Fruit fly (Drosophila melanogaster) whole organism, embryonic: ENCODE measurements around the gene nonA.

ENCODE experiments used
- ATbp ChIP-seq: fragments of 200-800 bp; sonication (Bioruptor generic); optimal IDR thresholded peaks from 2 replicates; lab custom pipeline; 2017; ENCODE audit warnings: missing biosample characterization, mild to moderate bottlenecking, missing genetic modification characterization, missing genetic modification reagents
- Ada2b ChIP-seq: fragments of 200-800 bp; sonication (Bioruptor generic); IDR thresholded peaks from 2 replicates; pipeline ENCODE4 v1.3.6; 2022; ENCODE audit warnings: missing biosample characterization, missing genetic modification characterization
- B-H1 ChIP-seq: fragments of 200-800 bp; sonication (Bioruptor generic); IDR thresholded peaks from 3 replicates; pipeline ENCODE4 v1.3.6; 2022; ENCODE audit warnings: missing biosample characterization, missing genetic modification characterization
- Bteb2 ChIP-seq: fragments of 200-800 bp; sonication (Bioruptor generic); optimal IDR thresholded peaks from 2 replicates; lab custom pipeline; 2016; ENCODE audit warnings: missing biosample characterization, missing genetic modification characterization
- CG10274 ChIP-seq: fragments of 200-800 bp; sonication (Bioruptor generic); optimal IDR thresholded peaks from 3 replicates; lab custom pipeline; 2017; ENCODE audit warnings: missing biosample characterization, mild to moderate bottlenecking, missing genetic modification characterization
- CG10431 ChIP-seq: fragments of 200-800 bp; sonication (Bioruptor generic); optimal IDR thresholded peaks from 3 replicates; lab custom pipeline; 2018; ENCODE audit warnings: missing biosample characterization, mild to moderate bottlenecking, missing genetic modification characterization
- CG10959 ChIP-seq: fragments of 200-800 bp; sonication (Bioruptor generic); IDR thresholded peaks from 2 replicates; pipeline ENCODE4 v1.3.6; 2022; ENCODE audit warnings: missing biosample characterization, missing genetic modification characterization
- CG11695 ChIP-seq: fragments of 200-800 bp; sonication (Bioruptor generic); IDR thresholded peaks from 3 replicates; pipeline ENCODE4 v1.3.6; 2022; ENCODE audit warnings: missing biosample characterization, missing genetic modification characterization
- CG11723 ChIP-seq: fragments of 200-800 bp; sonication (Bioruptor generic); optimal IDR thresholded peaks from 2 replicates; lab custom pipeline; 2017; ENCODE audit warnings: missing biosample characterization, mild to moderate bottlenecking, missing genetic modification characterization
- CG12391 ChIP-seq: fragments of 200-800 bp; sonication (Bioruptor generic); optimal IDR thresholded peaks from 3 replicates; lab custom pipeline; 2018; ENCODE audit warnings: missing biosample characterization, mild to moderate bottlenecking, missing genetic modification characterization, moderate library complexity
- CG15269 ChIP-seq: fragments of 200-800 bp; sonication (Bioruptor generic); optimal IDR thresholded peaks from 2 replicates; lab custom pipeline; 2018; ENCODE audit warnings: missing biosample characterization, mild to moderate bottlenecking, missing genetic modification characterization, moderate library complexity
- CG17328 ChIP-seq: fragments of 200-800 bp; sonication (Bioruptor generic); IDR thresholded peaks from 2 replicates; pipeline ENCODE4 v1.3.6; 2022; ENCODE audit warnings: missing biosample characterization, missing genetic modification characterization
- CG17385 ChIP-seq: fragments of 200-800 bp; sonication (Bioruptor generic); optimal IDR thresholded peaks from 3 replicates; lab custom pipeline; 2018; ENCODE audit warnings: missing biosample characterization, mild to moderate bottlenecking, missing genetic modification characterization
- CG17612 ChIP-seq: fragments of 200-800 bp; sonication (Bioruptor generic); IDR thresholded peaks from 2 replicates; pipeline ENCODE4 v1.3.6; 2022; ENCODE audit warnings: missing biosample characterization, missing genetic modification characterization
- CG17802 ChIP-seq: fragments of 200-800 bp; sonication (Bioruptor generic); optimal IDR thresholded peaks from 2 replicates; lab custom pipeline; 2018; ENCODE audit warnings: missing biosample characterization, mild to moderate bottlenecking, missing genetic modification characterization, moderate library complexity
- CG2199 ChIP-seq: fragments of 200-800 bp; sonication (Bioruptor generic); IDR thresholded peaks from 3 replicates; pipeline ENCODE4 v1.3.6; 2022; ENCODE audit warnings: missing biosample characterization, missing genetic modification characterization
- CG32532 ChIP-seq: fragments of 200-800 bp; sonication (Bioruptor generic); IDR thresholded peaks from 2 replicates; pipeline ENCODE4 v1.3.6; 2022; ENCODE audit warnings: missing biosample characterization, missing genetic modification characterization
- CG33213 ChIP-seq: fragments of 200-800 bp; sonication (Bioruptor generic); optimal IDR thresholded peaks from 3 replicates; lab custom pipeline; 2016; ENCODE audit warnings: missing biosample characterization, missing genetic modification characterization
- CG34224 ChIP-seq: fragments of 200-800 bp; sonication (Bioruptor generic); IDR thresholded peaks from 3 replicates; pipeline ENCODE4 v1.3.6; 2022; ENCODE audit warnings: missing biosample characterization, missing genetic modification characterization; ENCODE audit not compliant: partially characterized antibody
- CG34422 ChIP-seq: fragments of 200-800 bp; sonication (Bioruptor generic); IDR thresholded peaks from 3 replicates; pipeline ENCODE4 v1.3.6; 2022; ENCODE audit warnings: missing biosample characterization, missing genetic modification characterization
- CG3847 ChIP-seq: fragments of 200-800 bp; sonication (Bioruptor generic); IDR thresholded peaks from 2 replicates; pipeline ENCODE4 v1.3.6; 2022; ENCODE audit warnings: missing biosample characterization, missing genetic modification characterization
- CG4360 ChIP-seq: fragments of 200-800 bp; sonication (Bioruptor generic); IDR thresholded peaks from 2 replicates; pipeline ENCODE4 v1.3.6; 2022; ENCODE audit warnings: missing biosample characterization, missing genetic modification characterization
- CG6765 ChIP-seq: fragments of 200-800 bp; sonication (Bioruptor generic); optimal IDR thresholded peaks from 3 replicates; lab custom pipeline; 2017; ENCODE audit warnings: missing biosample characterization, mild to moderate bottlenecking, missing genetic modification characterization
- CG8290 ChIP-seq, 3 experiments: fragments of 200-800 bp; sonication (Bioruptor generic); optimal IDR thresholded peaks; 2 replicates each; lab custom pipeline; 2016 to 2019; ENCODE audit warnings: missing biosample characterization in 3 of 3, missing genetic modification characterization in 3 of 3, mild to moderate bottlenecking in 2 of 3, moderate library complexity in 1 of 3
- Chrac-16 ChIP-seq: fragments of 200-800 bp; sonication (Bioruptor generic); optimal IDR thresholded peaks from 3 replicates; lab custom pipeline; 2016; ENCODE audit warnings: missing biosample characterization, missing genetic modification characterization
- CrebB ChIP-seq: fragments of 200-800 bp; sonication (Bioruptor generic); optimal IDR thresholded peaks from 3 replicates; lab custom pipeline; 2018; ENCODE audit warnings: missing biosample characterization, mild to moderate bottlenecking, missing genetic modification characterization
- Dfd ChIP-seq, 2 experiments: fragments of >200 bp; optimal IDR thresholded peaks; 2 replicates each; lab custom pipeline; 2017; ENCODE audit warnings: missing biosample characterization in 2 of 2, missing genetic modification characterization in 2 of 2
- Dip3 ChIP-seq: fragments of 200-800 bp; sonication (Bioruptor generic); optimal IDR thresholded peaks from 3 replicates; lab custom pipeline; 2016; ENCODE audit warnings: missing biosample characterization, missing genetic modification characterization
- Fer3 ChIP-seq: fragments of 200-800 bp; sonication (Bioruptor generic); optimal IDR thresholded peaks from 2 replicates; lab custom pipeline; 2018; ENCODE audit warnings: missing biosample characterization, mild to moderate bottlenecking, missing genetic modification characterization, moderate library complexity
- Gsc ChIP-seq: fragments of 200-800 bp; sonication (Bioruptor generic); IDR thresholded peaks from 2 replicates; pipeline ENCODE4 v1.3.6; 2022; ENCODE audit warnings: missing biosample characterization, missing genetic modification characterization
- HmgZ ChIP-seq: fragments of 200-800 bp; sonication (Bioruptor generic); optimal IDR thresholded peaks from 2 replicates; lab custom pipeline; 2018; ENCODE audit warnings: missing biosample characterization, mild to moderate bottlenecking, missing genetic modification characterization
- MBD-R2 ChIP-seq: fragments of 200-800 bp; sonication (Bioruptor generic); IDR thresholded peaks from 2 replicates; pipeline ENCODE4 v1.3.6; 2022; ENCODE audit warnings: missing biosample characterization, missing genetic modification characterization
- Neu2 ChIP-seq: fragments of 200-800 bp; sonication (Bioruptor generic); optimal IDR thresholded peaks from 3 replicates; lab custom pipeline; 2016; ENCODE audit warnings: missing biosample characterization, missing genetic modification characterization, borderline replicate concordance
- Oaz ChIP-seq: fragments of 200-800 bp; sonication (Bioruptor generic); IDR thresholded peaks from 2 replicates; pipeline ENCODE4 v1.3.6; 2022; ENCODE audit warnings: missing biosample characterization, missing genetic modification characterization
- Ssrp ChIP-seq: fragments of 200-800 bp; sonication (Bioruptor generic); optimal IDR thresholded peaks from 2 replicates; lab custom pipeline; 2018; ENCODE audit warnings: missing biosample characterization, mild to moderate bottlenecking, missing genetic modification characterization, moderate library complexity
- TFAM ChIP-seq: fragments of 200-800 bp; sonication (Bioruptor generic); optimal IDR thresholded peaks from 2 replicates; lab custom pipeline; 2017; ENCODE audit warnings: missing biosample characterization, missing genetic modification characterization, inconsistent platforms
- al ChIP-seq: fragments of 200-800 bp; sonication (Bioruptor generic); IDR thresholded peaks from 2 replicates; pipeline ENCODE4 v1.3.6; 2022; ENCODE audit warnings: missing biosample characterization, missing genetic modification characterization
- amos ChIP-seq: fragments of 200-800 bp; sonication (Bioruptor generic); IDR thresholded peaks from 2 replicates; pipeline ENCODE4 v1.3.6; 2022; ENCODE audit warnings: missing biosample characterization, missing genetic modification characterization; ENCODE audit not compliant: partially characterized antibody
- ash1 ChIP-seq: fragments of 200-800 bp; sonication (Bioruptor generic); optimal IDR thresholded peaks from 2 replicates; lab custom pipeline; 2018; ENCODE audit warnings: missing biosample characterization, mild to moderate bottlenecking, missing genetic modification characterization
- az2 ChIP-seq: fragments of 200-800 bp; sonication (Bioruptor generic); optimal IDR thresholded peaks from 3 replicates; lab custom pipeline; 2016; ENCODE audit warnings: missing biosample characterization, missing genetic modification characterization
- gcm ChIP-seq: fragments of 200-800 bp; sonication (Bioruptor generic); optimal IDR thresholded peaks from 2 replicates; lab custom pipeline; 2019; ENCODE audit warnings: missing biosample characterization, mild to moderate bottlenecking, missing genetic modification characterization, moderate library complexity
- lola ChIP-seq, 3 experiments: fragments of >200 bp in 2 of 3; fragments of 200-800 bp in 1 of 3; sonication (Bioruptor generic) in 1 of 3; optimal IDR thresholded peaks; 2 replicates each; lab custom pipeline; 2017 to 2019; ENCODE audit warnings: missing biosample characterization in 3 of 3, missing genetic modification characterization in 3 of 3, mild to moderate bottlenecking in 1 of 3, moderate library complexity in 1 of 3
- pb ChIP-seq: fragments of 200-800 bp; sonication (Bioruptor generic); optimal IDR thresholded peaks from 3 replicates; lab custom pipeline; 2016; ENCODE audit warnings: missing biosample characterization, missing genetic modification characterization
- pum ChIP-seq: fragments of 200-800 bp; sonication (Bioruptor generic); optimal IDR thresholded peaks from 2 replicates; lab custom pipeline; 2016; ENCODE audit warnings: missing biosample characterization, missing genetic modification characterization
- sima ChIP-seq: fragments of 200-800 bp; sonication (Bioruptor generic); optimal IDR thresholded peaks from 2 replicates; lab custom pipeline; 2016; ENCODE audit warnings: missing biosample characterization, missing genetic modification characterization
- slou ChIP-seq: fragments of 200-800 bp; sonication (Bioruptor generic); optimal IDR thresholded peaks from 3 replicates; lab custom pipeline; 2016; ENCODE audit warnings: missing biosample characterization, missing genetic modification characterization
- stc ChIP-seq: fragments of 200-800 bp; sonication (Bioruptor generic); IDR thresholded peaks from 2 replicates; pipeline ENCODE4 v1.3.6; 2022; ENCODE audit warnings: missing biosample characterization, missing genetic modification characterization
- ttk ChIP-seq: fragments of 200-800 bp; sonication (Bioruptor generic); IDR thresholded peaks from 2 replicates; pipeline ENCODE4 v2.1.2; 2022; ENCODE audit warnings: missing biosample characterization, missing genetic modification characterization

The nonA gene

dm6 chrX:16384843-16385726 is 23.7 kb downstream of the nonA start, which contains the start of the genes CG9992 and CG4239 (continued):
- TF ChIP-seq Dip3 (GFP tag; lab: Kevin White, UChicago) (peak; percentile 34), CG34224 (GFP tag; lab: Robert Waterston, UW) (no peak), CG32532 (GFP tag; lab: Robert Waterston, UW) (peak; percentile 81), Fer3 (tag; lab: Kevin White, UChicago) (peak; percentile 53), CG17802 (tag; lab: Kevin White, UChicago) (peak; percentile 81), ash1 (GFP tag; lab: Kevin White, UChicago) (no peak), MBD-R2 (GFP tag; lab: Robert Waterston, UW) (no peak; the same call in 1 of the 2 replicates), pum (GFP tag; lab: Kevin White, UChicago) (peak; percentile 7), Chrac-16 (peak; percentile 70), lola (GFP tag; optimal IDR thresholded peaks at IDR 0.05; lab: Kevin White, UChicago) (peak in 2 of 3 experiments; percentile 59 to 97), CG17328 (GFP tag; lab: Robert Waterston, UW) (0 out of 2 replicates have a peak, but pooled peaks have one; percentile 16), CG4360 (no peak), CG15269 (tag; lab: Kevin White, UChicago) (peak; percentile 69), CG11695 (GFP tag; lab: Robert Waterston, UW) (no peak), CG10274 (GFP tag; lab: Kevin White, UChicago) (no peak), al (GFP tag; lab: Robert Waterston, UW) (peak; percentile 63; the same call in 1 of the 2 replicates), Ssrp (peak; percentile 67), ATbp (GFP tag; lab: Kevin White, UChicago) (peak; percentile 29), pb (GFP tag; lab: Kevin White, UChicago) (no peak), Bteb2 (no peak), CG34422 (GFP tag; lab: Robert Waterston, UW) (peak; percentile 50; the same call in 1 of the 3 replicates)

DNA sequence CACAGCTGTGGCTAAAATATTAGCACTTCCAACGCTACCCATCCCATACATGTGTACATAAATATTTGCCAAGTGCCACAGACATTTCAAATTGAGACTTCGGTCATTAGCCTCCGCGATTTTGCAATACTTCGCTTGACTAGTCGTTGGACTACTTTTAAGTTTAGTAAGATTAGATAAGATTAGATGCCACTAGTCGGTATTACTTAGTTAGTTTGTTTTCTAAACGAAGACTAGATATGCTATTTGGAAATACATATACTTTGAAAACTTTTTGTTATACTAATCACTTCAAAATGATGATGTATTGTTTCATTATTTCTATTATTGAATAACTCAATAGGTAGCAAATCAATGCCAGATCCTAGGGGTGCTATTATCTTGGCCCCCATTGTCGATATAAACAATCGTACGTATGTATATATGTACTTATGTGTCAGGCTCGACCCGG is 24.6 kb downstream of the nonA start:
- TF ChIP-seq TFAM (no peak), Dfd (GFP tag; optimal IDR thresholded peaks at IDR 0.05; lab: Kevin White, UChicago) (no peak), stc (GFP tag; lab: Robert Waterston, UW) (0 out of 2 replicates have a peak, but pooled peaks have one; percentile 15), Ada2b (no peak), Oaz (no peak), CG17385 (peak; percentile 42), CG8290 (GFP tag; optimal IDR thresholded peaks at IDR 0.05; lab: Kevin White, UChicago) (no peak), CG8290 (tag; optimal IDR thresholded peaks at IDR 0.05; lab: Kevin White, UChicago) (no peak), CG10959 (GFP tag; lab: Robert Waterston, UW) (no peak), CG11723 (GFP tag; lab: Kevin White, UChicago) (peak; percentile 7), Neu2 (no peak), CG33213 (GFP tag; lab: Kevin White, UChicago) (no peak), ttk (no peak), slou (GFP tag; lab: Kevin White, UChicago) (no peak), CG10431 (GFP tag; lab: Kevin White, UChicago) (no peak), CG17612 (GFP tag; lab: Robert Waterston, UW) (no peak), gcm (GFP tag; lab: Kevin White, UChicago) (peak; percentile 18), CG12391 (tag; lab: Kevin White, UChicago) (peak; percentile 55), amos (no peak), ATbp (GFP tag; lab: Kevin White, UChicago) (no peak), CG2199 (no peak), Gsc (GFP tag; lab: Robert Waterston, UW) (no peak), sima (no peak), HmgZ (tag; lab: Kevin White, UChicago) (peak; percentile 31), CG3847 (GFP tag; lab: Robert Waterston, UW) (no peak), CrebB (tag; lab: Kevin White, UChicago) (no peak), CG6765 (GFP tag; lab: Kevin White, UChicago) (peak; percentile 67), B-H1 (GFP tag; lab: Robert Waterston, UW) (no peak), az2 (GFP tag; lab: Kevin White, UChicago) (no peak)
